Worm (Caenorhabditis elegans) whole organism, L1 larva: ENCODE measurements around the gene ttn-1.

Source experiments
- C16A3.4 ChIP-seq: fragments of 150-350 bp; optimal IDR thresholded peaks from 2 replicates; lab custom pipeline; 2014; ENCODE audit warnings: missing biosample characterization, missing genetic modification characterization
- C34B4.2 ChIP-seq: sonication (generic microtip); optimal IDR thresholded peaks from 2 replicates; lab custom pipeline; 2017; ENCODE audit warnings: mild to moderate bottlenecking, missing genetic modification characterization, missing compliant biosample characterization
- Y116A8C.19 ChIP-seq: sonication (generic microtip); optimal IDR thresholded peaks from 2 replicates; lab custom pipeline; 2016; ENCODE audit warnings: missing compliant biosample characterization, missing genetic modification characterization, borderline replicate concordance
- aha-1 ChIP-seq: fragments of 150-350 bp; optimal IDR thresholded peaks from 2 replicates; lab custom pipeline; 2014; ENCODE audit warnings: missing biosample characterization, missing genetic modification characterization
- ceh-63 ChIP-seq: fragments of 200-800 bp; sonication (Bioruptor generic); optimal IDR thresholded peaks from 2 replicates; lab custom pipeline; 2018; ENCODE audit warnings: mild to moderate bottlenecking, missing genetic modification characterization, missing compliant biosample characterization
- dsc-1 ChIP-seq: sonication (generic microtip); optimal IDR thresholded peaks from 2 replicates; lab custom pipeline; 2016; ENCODE audit warnings: mild to moderate bottlenecking, missing genetic modification characterization, missing compliant biosample characterization
- efl-3 ChIP-seq: fragments of 200-800 bp; sonication (Bioruptor generic); optimal IDR thresholded peaks from 2 replicates; lab custom pipeline; 2018; ENCODE audit warnings: mild to moderate bottlenecking, missing genetic modification characterization, missing compliant biosample characterization
- elt-2 ChIP-seq: sonication (generic microtip); optimal IDR thresholded peaks from 2 replicates; lab custom pipeline; 2016; ENCODE audit warnings: missing genetic modification characterization, mild to moderate bottlenecking, inconsistent platforms, missing compliant biosample characterization, missing genetic modification reagents
- elt-3 ChIP-seq, 6 experiments: fragments of 150-350 bp in 1 of 6; sonication (generic microtip); optimal IDR thresholded peaks; 2 replicates each; lab custom pipeline; 2017 to 2018; ENCODE audit warnings: missing biosample characterization in 6 of 6, missing genetic modification characterization in 6 of 6, inconsistent platforms in 1 of 6
- fkh-8 ChIP-seq: sonication (generic microtip); optimal IDR thresholded peaks from 2 replicates; lab custom pipeline; 2016; ENCODE audit warnings: mild to moderate bottlenecking, missing genetic modification characterization, missing compliant biosample characterization
- fos-1 ChIP-seq: fragments of 150-350 bp; optimal IDR thresholded peaks from 2 replicates; lab custom pipeline; 2014; ENCODE audit warnings: missing biosample characterization, missing genetic modification characterization
- grh-1 ChIP-seq: fragments of 200-800 bp; sonication (Bioruptor generic); IDR thresholded peaks from 2 replicates; pipeline ENCODE4 v1.3.6; 2022; ENCODE audit warnings: missing genetic modification reagents, missing genetic modification characterization, missing compliant biosample characterization
- jun-1 ChIP-seq: fragments of 150-350 bp; optimal IDR thresholded peaks from 2 replicates; lab custom pipeline; 2014; ENCODE audit warnings: missing biosample characterization, missing genetic modification reagents, missing genetic modification characterization
- lin-14 ChIP-seq: fragments of 200-800 bp; sonication (Bioruptor generic); optimal IDR thresholded peaks from 2 replicates; lab custom pipeline; 2018; ENCODE audit warnings: mild to moderate bottlenecking, missing genetic modification characterization, moderate library complexity, missing compliant biosample characterization
- lin-15B ChIP-seq: fragments of 150-350 bp; sonication (generic microtip); optimal IDR thresholded peaks from 3 replicates; lab custom pipeline; 2014; ENCODE audit warnings: missing biosample characterization, missing genetic modification characterization
- lin-35 ChIP-seq, 2 experiments: fragments of 150-350 bp; optimal IDR thresholded peaks; 2 replicates each; lab custom pipeline; 2014; ENCODE audit warnings: missing biosample characterization in 2 of 2, missing genetic modification characterization in 2 of 2, missing genetic modification reagents in 2 of 2
- lin-39 ChIP-seq: fragments of 150-350 bp; optimal IDR thresholded peaks from 2 replicates; lab custom pipeline; 2014; ENCODE audit warnings: missing biosample characterization, missing genetic modification reagents, missing genetic modification characterization
- lsy-2 ChIP-seq, 2 experiments: fragments of 150-350 bp; optimal IDR thresholded peaks; 2 replicates each; lab custom pipeline; 2014; ENCODE audit warnings: missing biosample characterization in 2 of 2, missing genetic modification characterization in 2 of 2
- mab-9 ChIP-seq: fragments of 200-800 bp; sonication (Bioruptor generic); IDR thresholded peaks from 2 replicates; pipeline ENCODE4 v1.3.6; 2022; ENCODE audit warnings: missing genetic modification reagents, missing genetic modification characterization, missing compliant biosample characterization
- nhr-11 ChIP-seq: fragments of 150-350 bp; optimal IDR thresholded peaks from 2 replicates; lab custom pipeline; 2014; ENCODE audit warnings: missing biosample characterization, missing genetic modification characterization
- nhr-12 ChIP-seq: sonication (generic microtip); optimal IDR thresholded peaks from 2 replicates; lab custom pipeline; 2017; ENCODE audit warnings: missing biosample characterization, missing genetic modification characterization
- nhr-19 ChIP-seq: fragments of 200-800 bp; sonication (Bioruptor generic); conservative IDR thresholded peaks from 2 replicates; pipeline ENCODE4 v1.3.6; 2022; ENCODE audit warnings: missing genetic modification characterization, missing compliant biosample characterization
- nhr-20 ChIP-seq: sonication (generic microtip); optimal IDR thresholded peaks from 2 replicates; lab custom pipeline; 2016; ENCODE audit warnings: mild to moderate bottlenecking, missing genetic modification characterization, missing compliant biosample characterization
- nhr-28 ChIP-seq: fragments of 150-350 bp; optimal IDR thresholded peaks from 2 replicates; lab custom pipeline; 2014; ENCODE audit warnings: missing biosample characterization, missing genetic modification characterization
- nhr-71 ChIP-seq: sonication (generic microtip); optimal IDR thresholded peaks from 2 replicates; lab custom pipeline; 2016; ENCODE audit warnings: mild to moderate bottlenecking, missing genetic modification characterization, moderate library complexity, missing compliant biosample characterization
- nhr-85 ChIP-seq: sonication (generic microtip); peaks from one replicate; lab custom pipeline; 2016; ENCODE audit warnings: missing genetic modification characterization, inconsistent platforms, missing compliant biosample characterization
- pag-3 ChIP-seq: sonication (generic microtip); optimal IDR thresholded peaks from 2 replicates; lab custom pipeline; 2017; ENCODE audit warnings: missing genetic modification characterization, mild to moderate bottlenecking, missing compliant biosample characterization, antibody characterized with exemption, borderline replicate concordance; ENCODE audit not compliant: insufficient read depth
- skn-1 ChIP-seq: fragments of 150-350 bp; optimal IDR thresholded peaks from 2 replicates; lab custom pipeline; 2014; ENCODE audit warnings: missing biosample characterization, missing genetic modification characterization
- sptf-1 ChIP-seq: fragments of 150-350 bp; optimal IDR thresholded peaks from 2 replicates; lab custom pipeline; 2014; ENCODE audit warnings: missing biosample characterization, missing genetic modification characterization
- sup-37 ChIP-seq: fragments of 200-800 bp; sonication (Bioruptor generic); optimal IDR thresholded peaks from 2 replicates; lab custom pipeline; 2018; ENCODE audit warnings: mild to moderate bottlenecking, missing genetic modification characterization, missing compliant biosample characterization
- tbx-2 ChIP-seq: sonication (generic microtip); optimal IDR thresholded peaks from 2 replicates; lab custom pipeline; 2016; ENCODE audit warnings: missing genetic modification characterization, missing compliant biosample characterization
- unc-30 ChIP-seq: sonication (generic microtip); optimal IDR thresholded peaks from 2 replicates; lab custom pipeline; 2017; ENCODE audit warnings: missing biosample characterization, missing genetic modification characterization
- unc-86 ChIP-seq: sonication (generic microtip); optimal IDR thresholded peaks from 2 replicates; lab custom pipeline; 2016; ENCODE audit warnings: missing genetic modification characterization, missing compliant biosample characterization
- unc-98 ChIP-seq: fragments of 200-800 bp; sonication (Bioruptor generic); IDR thresholded peaks from 2 replicates; pipeline ENCODE4 v1.3.6; 2022; ENCODE audit warnings: missing genetic modification characterization, missing compliant biosample characterization
- zip-4 ChIP-seq: fragments of 200-800 bp; sonication (Bioruptor generic); optimal IDR thresholded peaks from 2 replicates; lab custom pipeline; 2018; ENCODE audit warnings: mild to moderate bottlenecking, missing genetic modification characterization, moderate library complexity, missing compliant biosample characterization
- ztf-11 ChIP-seq, 2 experiments: sonication (generic microtip); optimal IDR thresholded peaks; 2 replicates each; lab custom pipeline; 2016 to 2017; ENCODE audit warnings: missing genetic modification characterization in 2 of 2, missing biosample characterization in 1 of 2, missing compliant biosample characterization in 1 of 2
- ztf-4 ChIP-seq: fragments of 150-350 bp; optimal IDR thresholded peaks from 2 replicates; lab custom pipeline; 2014; ENCODE audit warnings: missing biosample characterization, missing genetic modification characterization

The ttn-1 gene

DNA sequence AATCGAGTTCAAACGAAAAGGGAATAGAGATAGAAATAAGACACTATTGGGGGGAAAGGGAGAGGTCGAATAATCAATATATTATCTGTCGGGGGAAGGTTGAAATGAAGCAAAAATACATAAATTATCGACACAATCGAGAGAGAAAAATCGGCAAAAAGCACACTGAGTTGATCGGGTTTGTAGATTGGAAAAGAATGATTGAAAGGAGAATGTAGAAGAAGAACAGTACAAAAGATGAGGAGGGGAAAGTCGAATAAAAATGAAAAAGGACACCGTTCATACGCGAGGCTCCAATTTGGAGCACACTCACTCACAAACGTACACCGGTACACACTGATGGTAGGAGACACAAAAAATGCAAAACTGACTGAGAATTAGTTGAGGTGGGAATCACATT lies 18.9 kb upstream of the ttn-1 start (continued):
- TF ChIP-seq skn-1 (tag; lab: Kevin White, UChicago) (no peak), nhr-19 (no peak)
- TF ChIP-seq, all 84 proteins: peak for 5

DNA sequence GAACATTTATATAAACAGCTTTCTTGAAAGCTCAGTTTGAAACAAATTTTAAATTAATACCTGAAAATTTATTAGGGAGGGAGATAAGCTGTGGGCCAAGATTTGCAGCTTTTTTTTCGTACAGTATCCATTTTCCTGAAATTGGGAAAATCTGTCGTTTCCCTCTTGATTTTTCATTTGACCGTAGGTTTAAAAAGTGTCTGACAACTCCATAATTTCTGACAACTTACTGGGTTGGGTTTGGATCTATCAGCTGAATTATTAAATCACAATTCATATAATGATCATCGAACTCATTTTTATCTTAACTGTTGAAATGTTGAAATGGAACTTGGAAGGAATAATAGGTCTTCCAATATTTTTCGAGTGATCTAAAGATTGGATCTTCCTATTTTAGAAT lies 18.3 kb upstream of the ttn-1 start:
- TF ChIP-seq sptf-1 (tag; lab: Kevin White, UChicago): no peak
- peak; percentile 35 for TF ChIP-seq lin-14 (GFP tag; lab: Kevin White, UChicago)
- no peak for TF ChIP-seq pag-3
- TF ChIP-seq mab-9 (GFP tag; lab: Robert Waterston, UW): peak; percentile 30; the same call in 1 of the 2 replicates
- peak in 1 of 6 experiments; percentile 44 for TF ChIP-seq elt-3 (tag; optimal IDR thresholded peaks at IDR 0.05; lab: Kevin White, UChicago)
- peak; percentile 18 for TF ChIP-seq elt-2 (tag; lab: Kevin White, UChicago)
- TF ChIP-seq C16A3.4: no peak
- TF ChIP-seq nhr-20 (tag; lab: Kevin White, UChicago): peak; percentile 18
- TF ChIP-seq tbx-2 (tag; lab: Kevin White, UChicago): peak; percentile 13
- TF ChIP-seq nhr-19: no peak
- no peak for TF ChIP-seq ceh-63
- no peak for TF ChIP-seq nhr-85
- TF ChIP-seq nhr-71 (tag; lab: Kevin White, UChicago): peak; percentile 23
- TF ChIP-seq C34B4.2 (tag; lab: Kevin White, UChicago): no peak
- TF ChIP-seq efl-3 (GFP tag; lab: Kevin White, UChicago): no peak
- no peak for TF ChIP-seq aha-1
- TF ChIP-seq jun-1 (tag; lab: Kevin White, UChicago): no peak
- TF ChIP-seq fkh-8 (tag; lab: Kevin White, UChicago): no peak
- TF ChIP-seq ztf-4 (tag; lab: Kevin White, UChicago): peak; percentile 10
- TF ChIP-seq dsc-1 (tag; lab: Kevin White, UChicago): peak; percentile 16
- TF ChIP-seq lsy-2 (tag; optimal IDR thresholded peaks at IDR 0.05; lab: Kevin White, UChicago): peak in 1 of 2 experiments; percentile 48
- no peak for TF ChIP-seq ztf-11 (tag; optimal IDR thresholded peaks at IDR 0.05; lab: Kevin White, UChicago)
- no peak for TF ChIP-seq grh-1 (GFP tag; lab: Robert Waterston, UW)
- no peak for TF ChIP-seq unc-30 (tag; lab: Kevin White, UChicago)
- TF ChIP-seq nhr-28 (tag; lab: Kevin White, UChicago): no peak
- no peak for TF ChIP-seq unc-98 (GFP tag; lab: Robert Waterston, UW)
- TF ChIP-seq zip-4 (GFP tag; lab: Kevin White, UChicago): no peak
- TF ChIP-seq sup-37 (GFP tag; lab: Kevin White, UChicago): no peak
- no peak for TF ChIP-seq nhr-11 (tag; lab: Kevin White, UChicago)
- TF ChIP-seq lin-15B (tag; lab: Kevin White, UChicago): no peak
- no peak for TF ChIP-seq unc-86 (tag; lab: Kevin White, UChicago)
- TF ChIP-seq lin-35 (GFP tag; optimal IDR thresholded peaks at IDR 0.05; lab: Kevin White, UChicago): peak in 1 of 2 experiments; percentile 11
- no peak for TF ChIP-seq fos-1 (tag; lab: Kevin White, UChicago)
- no peak for TF ChIP-seq Y116A8C.19 (tag; lab: Kevin White, UChicago)
- no peak for TF ChIP-seq lin-39 (tag; lab: Kevin White, UChicago)

DNA sequence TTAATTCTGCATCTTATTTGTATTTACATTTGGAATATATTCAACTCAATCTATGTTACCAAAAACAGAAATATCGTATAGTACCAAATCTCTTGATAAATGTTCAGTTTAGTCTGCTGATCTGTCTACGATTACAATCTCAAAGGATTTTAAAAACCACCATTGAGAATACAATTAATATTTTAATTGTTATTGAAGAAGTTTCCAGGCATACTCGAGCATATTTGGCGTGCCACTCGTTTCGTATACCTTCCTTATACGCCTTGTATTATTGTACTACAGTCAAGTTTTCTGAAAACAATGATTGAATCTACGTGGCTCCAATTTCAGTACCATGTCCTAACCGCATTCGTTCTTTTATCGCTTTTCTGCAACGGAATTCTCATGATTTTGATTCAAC lies 15.4 kb upstream of the ttn-1 start, which contains the start of gene str-206:
Gene str-206, plus strand, starts transcription at position 301 of the 400 bp plus-strand sequence.
- no peak for TF ChIP-seq aha-1
- no peak for TF ChIP-seq unc-98 (GFP tag; lab: Robert Waterston, UW)
- TF ChIP-seq sptf-1 (tag; lab: Kevin White, UChicago): no peak
- TF ChIP-seq lin-35 (GFP tag; optimal IDR thresholded peaks at IDR 0.05; lab: Kevin White, UChicago): no peak
- TF ChIP-seq nhr-12 (tag; lab: Kevin White, UChicago): no peak
- no peak for TF ChIP-seq fkh-8 (tag; lab: Kevin White, UChicago)
